Worm (Caenorhabditis elegans) whole organism, L4/young adult: ENCODE data around the gene srbc-29.

Source experiments
- W03F9.2 ChIP-seq: fragments of 150-350 bp; optimal IDR thresholded peaks from 2 replicates; lab custom pipeline; 2014; ENCODE audit warnings: missing biosample characterization, missing genetic modification characterization
- dao-5 ChIP-seq: sonication (generic microtip); optimal IDR thresholded peaks from 2 replicates; lab custom pipeline; 2016; ENCODE audit warnings: missing genotype, missing genetic modification characterization, moderate library complexity, missing compliant biosample characterization
- him-1 ChIP-seq: sonication (generic microtip); optimal IDR thresholded peaks from 2 replicates; lab custom pipeline; 2016; ENCODE audit warnings: missing genotype, missing genetic modification reagents, missing genetic modification characterization, missing compliant biosample characterization

DNA sequence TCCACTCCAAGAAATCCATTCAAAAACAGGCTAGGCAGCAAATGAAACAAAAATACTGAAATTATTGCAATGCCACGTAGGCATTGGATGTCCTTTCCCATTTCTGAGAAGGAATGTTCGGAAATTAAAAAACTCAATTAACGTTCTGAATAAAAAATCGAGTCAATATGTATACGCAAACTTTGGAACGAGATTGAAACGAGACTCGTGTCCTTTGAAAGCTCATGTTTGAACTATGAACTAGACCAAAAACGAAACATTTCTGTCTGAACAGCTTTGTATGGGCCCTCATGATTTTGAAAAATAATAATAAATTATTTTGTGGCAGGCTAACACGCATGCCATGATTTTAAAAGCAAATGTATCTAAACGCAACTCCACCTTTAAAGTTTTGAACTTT lies 4.3 kb upstream of the srbc-29 start, which contains the start of gene oac-2:
- TF ChIP-seq W03F9.2 (no peak), him-1 (tag; lab: Kevin White, UChicago) (no peak), dao-5 (tag; lab: Kevin White, UChicago) (no peak)
